Fruit fly (Drosophila melanogaster): ENCODE measurements around the gene Proc-R.

DNA sequence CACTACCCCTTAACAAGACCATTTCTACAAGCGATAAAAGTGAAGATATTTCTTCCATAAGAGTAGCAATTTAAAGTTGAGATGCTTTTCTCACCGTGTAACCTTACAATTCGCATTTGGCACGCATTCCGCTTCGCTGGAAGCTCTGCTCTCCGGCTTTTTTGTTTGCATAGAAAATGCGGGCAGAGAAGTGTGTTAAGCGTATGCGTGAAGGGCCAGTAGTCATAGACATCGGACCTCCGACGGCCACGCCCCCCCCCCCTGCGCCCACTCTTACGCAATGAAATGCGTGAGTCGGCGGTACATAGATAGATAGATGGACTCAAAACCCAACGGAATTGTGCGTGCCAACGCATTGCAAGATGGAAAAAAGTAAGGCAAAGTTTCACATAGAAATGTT lies 38.3 kb upstream of the Proc-R start:
- no peak for TF ChIP-seq CG8944 (GFP tag; optimal IDR thresholded peaks at IDR 0.05)
- no peak for TF ChIP-seq her (GFP tag; optimal IDR thresholded peaks at IDR 0.05)
- TF ChIP-seq CG3163 (GFP tag; optimal IDR thresholded peaks at IDR 0.05): no peak
- TF ChIP-seq HmgD (GFP tag; optimal IDR thresholded peaks at IDR 0.05): no peak
- TF ChIP-seq exex (tag; optimal IDR thresholded peaks at IDR 0.05): no peak
- no peak for TF ChIP-seq ham (GFP tag; IDR thresholded peaks at IDR 0.05)

All from whole organism, embryonic.